Fruit fly (Drosophila melanogaster): ENCODE data around the gene Ubi-p63E.

DNA sequence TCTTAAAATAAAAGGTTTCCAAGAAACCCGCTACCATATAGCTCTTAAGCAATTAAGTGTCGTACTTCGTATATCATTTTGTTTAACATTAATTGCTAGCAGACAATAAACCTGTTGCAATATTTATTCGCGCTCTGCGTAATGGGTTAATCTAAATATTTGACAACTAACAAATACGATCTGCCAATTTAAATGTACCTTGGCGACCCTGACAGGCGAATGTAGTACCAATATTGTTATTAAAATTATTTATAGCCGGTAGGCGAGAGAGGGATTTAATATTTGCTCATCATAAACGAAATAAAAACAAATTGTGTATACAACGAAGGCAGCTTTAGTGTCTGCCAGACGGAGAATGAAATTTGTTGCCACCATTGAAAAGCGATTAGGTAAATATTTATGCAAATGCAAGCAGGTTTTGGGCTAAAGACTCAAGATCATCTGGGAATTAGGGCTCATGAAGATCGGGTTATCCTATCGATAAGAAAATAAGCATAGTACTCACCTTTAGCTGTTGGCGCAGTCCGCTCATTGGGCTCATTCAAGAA lies 29.8 kb upstream of the Ubi-p63E start:
- TF ChIP-seq kay (GFP tag; ENCODE audit: borderline replicate concordance) (peak; percentile 65), ovo (GFP tag; optimal IDR thresholded peaks at IDR 0.05) (no peak), Clk (GFP tag; optimal IDR thresholded peaks at IDR 0.05) (no peak)
